Fruit fly (Drosophila melanogaster) whole organism, embryonic: ENCODE results near the gene CG42869.
A peak's percentile ranks its signal among the peaks of the same experiment; 100 is the strongest.

Experiments used
- Aef1 ChIP-seq: fragments of 200-800 bp; sonication (Bioruptor generic); IDR thresholded peaks from 3 replicates; pipeline ENCODE4 v1.3.6; 2022; ENCODE audit warnings: missing biosample characterization, missing genetic modification characterization
- B-H2 ChIP-seq: fragments of 200-800 bp; sonication (Bioruptor generic); optimal IDR thresholded peaks from 2 replicates; lab custom pipeline; 2018; ENCODE audit warnings: missing biosample characterization, mild to moderate bottlenecking, missing genetic modification characterization
- BtbVII ChIP-seq: fragments of 200-800 bp; sonication (Bioruptor generic); optimal IDR thresholded peaks from 3 replicates; lab custom pipeline; 2017; ENCODE audit warnings: missing biosample characterization, mild to moderate bottlenecking, missing genetic modification characterization
- CG11456 ChIP-seq: fragments of 200-800 bp; sonication (Bioruptor generic); IDR thresholded peaks from 3 replicates; pipeline ENCODE4 v1.3.6; 2022; ENCODE audit warnings: missing biosample characterization, missing genetic modification characterization
- CG12299 ChIP-seq: fragments of 200-800 bp; sonication (Bioruptor generic); optimal IDR thresholded peaks from 2 replicates; lab custom pipeline; 2018; ENCODE audit warnings: missing biosample characterization, mild to moderate bottlenecking, missing genetic modification characterization
- CG2199 ChIP-seq: fragments of 200-800 bp; sonication (Bioruptor generic); IDR thresholded peaks from 3 replicates; pipeline ENCODE4 v1.3.6; 2022; ENCODE audit warnings: missing biosample characterization, missing genetic modification characterization
- CG2712 ChIP-seq: fragments of 200-800 bp; optimal IDR thresholded peaks from 3 replicates; lab custom pipeline; 2019; ENCODE audit warnings: missing biosample characterization, mild to moderate bottlenecking, missing genetic modification characterization, moderate library complexity
- CG3065 ChIP-seq: fragments of 200-800 bp; sonication (Bioruptor generic); optimal IDR thresholded peaks from 2 replicates; lab custom pipeline; 2016; ENCODE audit warnings: missing biosample characterization, missing genetic modification characterization
- CG3281 ChIP-seq: fragments of 200-800 bp; sonication (Bioruptor generic); optimal IDR thresholded peaks from 3 replicates; lab custom pipeline; 2017; ENCODE audit warnings: missing biosample characterization, mild to moderate bottlenecking, missing genetic modification characterization
- CG34376 ChIP-seq: fragments of 200-800 bp; sonication (Bioruptor generic); optimal IDR thresholded peaks from 2 replicates; lab custom pipeline; 2018; ENCODE audit warnings: missing biosample characterization, mild to moderate bottlenecking, missing genetic modification characterization
- CG7357 ChIP-seq: fragments of 200-800 bp; sonication (Bioruptor generic); IDR thresholded peaks from 3 replicates; pipeline ENCODE4 v1.3.6; 2022; ENCODE audit warnings: missing biosample characterization, missing genetic modification characterization
- CG7372 ChIP-seq: fragments of 200-800 bp; sonication (Bioruptor generic); IDR thresholded peaks from 2 replicates; pipeline ENCODE4 v1.3.6; 2022; ENCODE audit warnings: missing biosample characterization, missing genetic modification characterization
- CG7987 ChIP-seq: fragments of 200-800 bp; sonication (Bioruptor generic); optimal IDR thresholded peaks from 2 replicates; lab custom pipeline; 2018; ENCODE audit warnings: missing biosample characterization, mild to moderate bottlenecking, missing genetic modification characterization, moderate library complexity
- CoRest ChIP-seq: fragments of 200-800 bp; sonication (Bioruptor generic); optimal IDR thresholded peaks from 3 replicates; lab custom pipeline; 2018; ENCODE audit warnings: missing biosample characterization, mild to moderate bottlenecking, missing genetic modification characterization, moderate library complexity
- Ets65A ChIP-seq: fragments of 200-800 bp; sonication (Bioruptor generic); peaks from one replicate; lab custom pipeline; 2016; ENCODE audit warnings: missing biosample characterization, missing genetic modification characterization
- GATAe ChIP-seq: fragments of 200-800 bp; sonication (Bioruptor generic); conservative IDR thresholded peaks from 2 replicates; pipeline ENCODE4 v1.3.6; 2022; ENCODE audit warnings: missing biosample characterization, missing genetic modification characterization
- Hey ChIP-seq: fragments of 200-800 bp; sonication (Bioruptor generic); optimal IDR thresholded peaks from 3 replicates; lab custom pipeline; 2018; ENCODE audit warnings: missing biosample characterization, mild to moderate bottlenecking, missing genetic modification characterization
- MTF-1 ChIP-seq: fragments of 200-800 bp; sonication (Bioruptor generic); optimal IDR thresholded peaks from 2 replicates; lab custom pipeline; 2018; ENCODE audit warnings: missing biosample characterization, mild to moderate bottlenecking, missing genetic modification characterization, borderline replicate concordance
- Med ChIP-seq: fragments of 200-800 bp; sonication (Bioruptor generic); peaks from one replicate; lab custom pipeline; 2016; ENCODE audit warnings: missing biosample characterization, missing genetic modification characterization, mild to moderate bottlenecking, inconsistent platforms, moderate library complexity
- Nf-YC ChIP-seq: fragments of 200-800 bp; optimal IDR thresholded peaks from 3 replicates; lab custom pipeline; 2019; ENCODE audit warnings: missing biosample characterization, mild to moderate bottlenecking, missing genetic modification characterization, moderate library complexity
- Pdp1 ChIP-seq, 2 experiments: fragments of 200-800 bp; sonication (Bioruptor generic); optimal IDR thresholded peaks; 3 replicates each; lab custom pipeline; 2016; ENCODE audit warnings: missing biosample characterization in 2 of 2, missing genetic modification characterization in 2 of 2, mild to moderate bottlenecking in 1 of 2, moderate library complexity in 1 of 2
- Ravus ChIP-seq: fragments of 200-800 bp; sonication (Bioruptor generic); IDR thresholded peaks from 2 replicates; pipeline ENCODE4 v1.3.6; 2022; ENCODE audit warnings: missing biosample characterization, missing genetic modification characterization
- Trl ChIP-seq, 3 experiments: fragments of >200 bp in 2 of 3; fragments of 200-800 bp in 1 of 3; sonication (Bioruptor generic) in 1 of 3; optimal IDR thresholded peaks; 2 replicates in 1 of 3; 3 replicates in 2 of 3; lab custom pipeline; 2016 to 2017; ENCODE audit warnings: missing biosample characterization in 1 of 3, missing genetic modification characterization in 1 of 3
- az2 ChIP-seq: fragments of 200-800 bp; sonication (Bioruptor generic); optimal IDR thresholded peaks from 3 replicates; lab custom pipeline; 2016; ENCODE audit warnings: missing biosample characterization, missing genetic modification characterization
- cwo ChIP-seq: fragments of 200-800 bp; sonication (Bioruptor generic); optimal IDR thresholded peaks from 3 replicates; lab custom pipeline; 2017; ENCODE audit warnings: missing biosample characterization, missing genetic modification characterization, mild to moderate bottlenecking, moderate library complexity, missing genetic modification reagents
- emc ChIP-seq: fragments of 200-800 bp; sonication (Bioruptor generic); optimal IDR thresholded peaks from 2 replicates; lab custom pipeline; 2016; ENCODE audit warnings: missing biosample characterization, missing genetic modification characterization
- exex ChIP-seq: fragments of 200-800 bp; sonication (Bioruptor generic); optimal IDR thresholded peaks from 4 replicates; lab custom pipeline; 2018; ENCODE audit warnings: missing biosample characterization, mild to moderate bottlenecking, missing genetic modification characterization, moderate library complexity
- fu2 ChIP-seq: fragments of 200-800 bp; sonication (Bioruptor generic); optimal IDR thresholded peaks from 2 replicates; lab custom pipeline; 2016; ENCODE audit warnings: missing biosample characterization, missing genetic modification characterization
- grn ChIP-seq: fragments of 200-800 bp; sonication (Bioruptor generic); optimal IDR thresholded peaks from 3 replicates; lab custom pipeline; 2017; ENCODE audit warnings: missing biosample characterization, missing genetic modification characterization
- kay ChIP-seq: fragments of 200-800 bp; sonication (Bioruptor generic); optimal IDR thresholded peaks from 2 replicates; lab custom pipeline; 2016; ENCODE audit warnings: missing biosample characterization, missing genetic modification characterization
- kni ChIP-seq: fragments of 200-800 bp; sonication (Bioruptor generic); optimal IDR thresholded peaks from 3 replicates; lab custom pipeline; 2017; ENCODE audit warnings: mild to moderate bottlenecking, missing biosample characterization, missing genetic modification reagents, missing genetic modification characterization
- lab ChIP-seq: fragments of 200-800 bp; sonication (Bioruptor generic); optimal IDR thresholded peaks from 3 replicates; lab custom pipeline; 2017; ENCODE audit warnings: missing biosample characterization, missing genetic modification characterization, mild to moderate bottlenecking, moderate library complexity, missing genetic modification reagents
- lbe ChIP-seq: fragments of 200-800 bp; sonication (Bioruptor generic); optimal IDR thresholded peaks from 2 replicates; lab custom pipeline; 2016; ENCODE audit warnings: missing biosample characterization, mild to moderate bottlenecking, missing genetic modification characterization
- lov ChIP-seq, 2 experiments: fragments of 200-800 bp in 1 of 2; fragments of >200 bp in 1 of 2; sonication (Bioruptor generic) in 1 of 2; IDR thresholded peaks in 1 of 2; optimal IDR thresholded peaks in 1 of 2; 2 replicates in 1 of 2; 3 replicates in 1 of 2; pipeline versions ENCODE4 v1.3.6 to Lab custom; 2017 to 2022; ENCODE audit warnings: missing biosample characterization in 1 of 2, missing genetic modification characterization in 1 of 2
- mirr ChIP-seq: fragments of 200-800 bp; sonication (Bioruptor generic); optimal IDR thresholded peaks from 3 replicates; lab custom pipeline; 2018; ENCODE audit warnings: missing biosample characterization, mild to moderate bottlenecking, missing genetic modification characterization
- oc ChIP-seq: fragments of 200-800 bp; sonication (Bioruptor generic); optimal IDR thresholded peaks from 2 replicates; lab custom pipeline; 2018; ENCODE audit warnings: missing biosample characterization, mild to moderate bottlenecking, missing genetic modification characterization, moderate library complexity
- pan ChIP-seq, 4 experiments: fragments of >200 bp in 3 of 4; fragments of 200-800 bp in 1 of 4; sonication (Bioruptor generic) in 1 of 4; optimal IDR thresholded peaks in 3 of 4; IDR thresholded peaks in 1 of 4; 2 replicates each; pipeline versions ENCODE4 v1.3.6 to Lab custom; 2017 to 2022; ENCODE audit warnings: missing biosample characterization in 2 of 4, missing genetic modification characterization in 2 of 4, mixed read lengths in 1 of 4
- pnt ChIP-seq: fragments of 200-800 bp; sonication (Bioruptor generic); optimal IDR thresholded peaks from 3 replicates; lab custom pipeline; 2016; ENCODE audit warnings: missing biosample characterization, missing genetic modification characterization
- sd ChIP-seq: fragments of 200-800 bp; sonication (Bioruptor generic); optimal IDR thresholded peaks from 3 replicates; lab custom pipeline; 2018; ENCODE audit warnings: missing biosample characterization, mild to moderate bottlenecking, missing genetic modification characterization, moderate library complexity
- sens ChIP-seq: fragments of 200-800 bp; sonication (Bioruptor generic); peaks from one replicate; lab custom pipeline; 2016; ENCODE audit warnings: missing biosample characterization, missing genetic modification characterization
- sens-2 ChIP-seq: fragments of 200-800 bp; sonication (Bioruptor generic); IDR thresholded peaks from 2 replicates; pipeline ENCODE4 v1.3.6; 2022; ENCODE audit warnings: missing biosample characterization, missing genetic modification characterization
- sug ChIP-seq: fragments of 200-800 bp; optimal IDR thresholded peaks from 2 replicates; lab custom pipeline; 2019; ENCODE audit warnings: missing biosample characterization, mild to moderate bottlenecking, missing genetic modification characterization, moderate library complexity
- vfl ChIP-seq: fragments of 200-800 bp; sonication (Bioruptor generic); optimal IDR thresholded peaks from 2 replicates; lab custom pipeline; 2016; ENCODE audit warnings: missing biosample characterization, missing genetic modification characterization

The CG42869 gene

dm6 chr3R:21758145-21758856 is 21.7 kb upstream of the CG42869 start, which contains the start of gene CG42335 (continued):
- peak; percentile 69 for TF ChIP-seq exex (tag; lab: Kevin White, UChicago)
- no peak for TF ChIP-seq CG3065 (GFP tag; lab: Kevin White, UChicago)
- TF ChIP-seq mirr (GFP tag; lab: Kevin White, UChicago) = peak; percentile 78
- TF ChIP-seq Aef1 (GFP tag; lab: Robert Waterston, UW) = no peak
- peak; percentile 56 for TF ChIP-seq Hey (tag; lab: Kevin White, UChicago)
- TF ChIP-seq Med (GFP tag; lab: Kevin White, UChicago) = peak; percentile 35
- TF ChIP-seq lov (optimal IDR thresholded peaks at IDR 0.05; lab: Kevin White, UChicago) = no peak
- TF ChIP-seq lov (GFP tag; IDR thresholded peaks at IDR 0.05; lab: Robert Waterston, UW) = no peak
- TF ChIP-seq sens (GFP tag; lab: Kevin White, UChicago) = peak; percentile 42

DNA sequence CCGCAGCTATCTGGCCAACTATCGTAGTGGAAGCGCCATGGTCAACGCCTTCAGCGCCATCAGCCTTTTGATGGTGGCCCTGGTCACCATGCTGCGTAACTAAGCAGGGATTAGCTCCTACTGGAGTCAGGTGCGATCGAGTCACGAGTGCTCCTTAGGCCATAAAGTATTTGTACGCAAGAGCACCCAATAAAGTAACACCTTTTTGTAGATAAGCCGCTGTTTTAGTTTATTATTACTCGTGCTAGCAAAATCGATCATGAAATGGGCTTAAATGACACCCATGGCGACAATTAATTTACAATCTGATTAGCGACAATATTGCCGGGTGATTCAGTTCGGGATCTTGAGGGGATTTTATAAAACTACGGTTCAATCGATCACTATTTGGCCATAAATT is 20.9 kb upstream of the CG42869 start:
- peak; percentile 2 for TF ChIP-seq lab (GFP tag; lab: Kevin White, UChicago)
- TF ChIP-seq cwo = peak; percentile 66
- TF ChIP-seq CG12299 (tag; lab: Kevin White, UChicago) = no peak
- TF ChIP-seq Trl (optimal IDR thresholded peaks at IDR 0.05; lab: Kevin White, UChicago) = no peak
- no peak for TF ChIP-seq Trl (GFP tag; optimal IDR thresholded peaks at IDR 0.05; lab: Kevin White, UChicago)
- peak; percentile 34 for TF ChIP-seq sug
- TF ChIP-seq B-H2 (GFP tag; lab: Kevin White, UChicago) = peak; percentile 13

DNA sequence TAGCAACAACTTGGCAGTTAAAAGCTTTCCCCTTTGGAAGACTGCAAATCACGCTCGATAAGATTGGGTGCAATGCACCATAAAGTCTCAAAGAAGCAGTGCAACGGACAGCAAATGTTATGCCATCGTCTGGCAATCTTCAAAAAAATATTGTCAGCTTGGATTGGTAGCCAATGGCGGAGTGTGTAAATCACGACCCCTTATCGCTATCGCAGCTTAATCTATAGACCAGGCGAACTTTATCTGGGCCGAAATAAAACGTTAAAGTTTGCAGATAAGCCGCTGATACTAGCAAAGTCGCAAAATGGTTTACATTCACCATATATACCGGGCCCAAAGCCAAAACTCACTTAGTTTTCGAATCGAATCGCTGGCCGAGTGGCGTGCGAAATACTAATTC is 17.3 kb upstream of the CG42869 start, which contains the start of gene CG31198:
CG31198 (plus strand) TSS at position 351 of the 400 bp plus-strand sequence.
- no peak for TF ChIP-seq lbe (GFP tag; lab: Kevin White, UChicago)
- TF ChIP-seq Ravus (GFP tag; lab: Robert Waterston, UW) = no peak
- peak; percentile 86 for TF ChIP-seq Hey (tag; lab: Kevin White, UChicago)
- TF ChIP-seq Pdp1 (GFP tag; optimal IDR thresholded peaks at IDR 0.05; lab: Kevin White, UChicago) = peak in 1 of 2 experiments; percentile 72
- no peak for TF ChIP-seq CG7372 (GFP tag; lab: Robert Waterston, UW)
- TF ChIP-seq GATAe (GFP tag; lab: Robert Waterston, UW) = peak; percentile 74
- no peak for TF ChIP-seq pnt
- TF ChIP-seq Nf-YC (tag; lab: Kevin White, UChicago) = no peak
- peak; percentile 42 for TF ChIP-seq exex (tag; lab: Kevin White, UChicago)
- peak; percentile 62; the same call in 1 of the 2 replicates for TF ChIP-seq sens-2 (GFP tag; lab: Robert Waterston, UW)
- peak; percentile 65 for TF ChIP-seq sug
- no peak for TF ChIP-seq CG11456 (GFP tag; lab: Robert Waterston, UW)
- no peak for TF ChIP-seq oc
- peak; percentile 36 for TF ChIP-seq CG34376 (GFP tag; lab: Kevin White, UChicago)
- no peak for TF ChIP-seq CoRest
- peak; percentile 66 for TF ChIP-seq grn
- no peak for TF ChIP-seq az2 (GFP tag; lab: Kevin White, UChicago)
- TF ChIP-seq MTF-1 (GFP tag; lab: Kevin White, UChicago) = no peak
- no peak for TF ChIP-seq vfl (GFP tag; lab: Kevin White, UChicago)
- TF ChIP-seq CG7987 (GFP tag; lab: Kevin White, UChicago) = no peak
- TF ChIP-seq, all 482 proteins: peak for 8

DNA sequence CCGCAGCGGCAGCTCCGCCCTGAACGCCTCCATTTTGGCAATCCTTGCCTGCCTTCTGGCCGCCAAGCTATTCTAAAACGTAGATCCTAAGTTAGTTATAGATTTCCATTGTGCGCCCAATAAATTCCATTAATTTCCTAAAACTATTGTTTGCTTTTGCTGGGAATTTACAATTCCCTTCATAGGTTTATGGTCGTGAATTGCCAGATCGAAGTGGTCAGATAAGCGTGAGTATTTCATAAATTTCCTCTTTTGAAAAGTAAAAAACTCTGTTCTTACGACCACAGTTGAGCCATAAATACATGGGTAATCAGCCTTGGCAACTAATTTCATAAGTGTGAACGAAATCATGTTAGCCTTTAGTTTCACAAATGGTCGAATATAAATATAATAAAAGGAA is 16.4 kb upstream of the CG42869 start:
- TF ChIP-seq sug (peak; percentile 41), BtbVII (GFP tag; lab: Kevin White, UChicago) (no peak), kay (GFP tag; lab: Kevin White, UChicago) (no peak), CG7357 (GFP tag; lab: Robert Waterston, UW) (no peak), exex (tag; lab: Kevin White, UChicago) (peak; percentile 42), CG3281 (GFP tag; lab: Kevin White, UChicago) (no peak), sd (tag; lab: Kevin White, UChicago) (peak; percentile 82), CG2712 (tag; lab: Kevin White, UChicago) (no peak), CG7372 (GFP tag; lab: Robert Waterston, UW) (no peak), Ets65A (peak; percentile 17), CG2199 (0 out of 3 replicates have a peak, but pooled peaks have one; percentile 3), CG34376 (GFP tag; lab: Kevin White, UChicago) (peak; percentile 46), pan (optimal IDR thresholded peaks at IDR 0.05; lab: Kevin White, UChicago) (no peak), pan (GFP tag; optimal IDR thresholded peaks at IDR 0.05 in 1 of 2, IDR thresholded peaks at IDR 0.05 in 1 of 2) (no peak), fu2 (no peak), kni (no peak), emc (GFP tag; lab: Kevin White, UChicago) (no peak)
- TF ChIP-seq, all 482 proteins: peak for 6
